Worm (Caenorhabditis elegans) whole organism, late embryonic: Measurements from ENCODE around the gene M60.7.

Experiments used
- K09A11.1 ChIP-seq: sonication (generic microtip); optimal IDR thresholded peaks from 2 replicates; lab custom pipeline; 2017; ENCODE audit warnings: antibody characterized with exemption, mild to moderate bottlenecking, missing genetic modification characterization, missing compliant biosample characterization; ENCODE audit not compliant: insufficient read depth
- ceh-19 ChIP-seq: fragments of 200-800 bp; sonication (Bioruptor generic); optimal IDR thresholded peaks from 2 replicates; lab custom pipeline; 2018; ENCODE audit warnings: mild to moderate bottlenecking, missing genetic modification characterization, missing compliant biosample characterization
- nfya-1 ChIP-seq: sonication (generic microtip); optimal IDR thresholded peaks from 2 replicates; lab custom pipeline; 2017; ENCODE audit warnings: missing genetic modification characterization, mild to moderate bottlenecking, missing compliant biosample characterization, antibody characterized with exemption, moderate library complexity
- pha-4 ChIP-seq: fragments of 150-350 bp; optimal IDR thresholded peaks from 2 replicates; lab custom pipeline; 2018; ENCODE audit warnings: missing biosample characterization, missing genetic modification reagents, missing genetic modification characterization

- TF ChIP-seq ceh-19 (GFP tag; lab: Kevin White, UChicago) (no peak), pha-4 (tag; lab: Kevin White, UChicago) (no peak), nfya-1 (no peak), K09A11.1 (tag; lab: Kevin White, UChicago) (no peak)
Measured at ce11 chrX:8268083-8268482, 7.1 kb upstream of the M60.7 start.
